Worm (Caenorhabditis elegans) whole organism, L1 larva: ENCODE results near the gene M04C3.1.

Experiments used
- elt-2 ChIP-seq: sonication (generic microtip); optimal IDR thresholded peaks from 2 replicates; lab custom pipeline; 2016; ENCODE audit warnings: missing genetic modification characterization, mild to moderate bottlenecking, inconsistent platforms, missing compliant biosample characterization, missing genetic modification reagents
- mep-1 ChIP-seq: fragments of 150-350 bp; optimal IDR thresholded peaks from 2 replicates; lab custom pipeline; 2014; ENCODE audit warnings: missing biosample characterization, missing genetic modification characterization
- sox-4 ChIP-seq: sonication (generic microtip); optimal IDR thresholded peaks from 2 replicates; lab custom pipeline; 2016; ENCODE audit warnings: missing genetic modification characterization, missing compliant biosample characterization
- zag-1 ChIP-seq: fragments of 150-350 bp; optimal IDR thresholded peaks from 2 replicates; lab custom pipeline; 2014; ENCODE audit warnings: missing biosample characterization, missing genetic modification characterization

ce11 chrV:19477852-19478251 lies 32.4 kb upstream of the M04C3.1 start, which contains the start of gene Y43F8B.9:
- TF ChIP-seq sox-4, result no peak
- TF ChIP-seq zag-1, result no peak
- TF ChIP-seq mep-1 (tag; lab: Kevin White, UChicago), result no peak
- TF ChIP-seq elt-2 (tag; lab: Kevin White, UChicago), result no peak
